Fruit fly (Drosophila melanogaster) whole organism: ENCODE results near the gene CG32984.

Experiments
- CG8478 ChIP-seq: fragments of >200 bp; optimal IDR thresholded peaks from 2 replicates; lab custom pipeline; 2018; ENCODE audit warnings: inconsistent platforms
- Dll ChIP-seq: fragments of >200 bp; optimal IDR thresholded peaks from 2 replicates; lab custom pipeline; 2017
- EcR ChIP-seq, 2 experiments: fragments of >200 bp; optimal IDR thresholded peaks; 2 replicates each; lab custom pipeline; 2017; ENCODE audit warnings: missing biosample characterization in 2 of 2, missing genetic modification characterization in 2 of 2, missing genetic modification reagents in 2 of 2
- pan ChIP-seq: fragments of >200 bp; optimal IDR thresholded peaks from 2 replicates; lab custom pipeline; 2017
- psq ChIP-seq: fragments of >200 bp; optimal IDR thresholded peaks from 2 replicates; lab custom pipeline; 2017
- usp ChIP-seq: fragments of >200 bp; optimal IDR thresholded peaks from 2 replicates; lab custom pipeline; 2017; ENCODE audit warnings: missing biosample characterization, missing genetic modification characterization, mixed read lengths

CG32984 gene

DNA sequence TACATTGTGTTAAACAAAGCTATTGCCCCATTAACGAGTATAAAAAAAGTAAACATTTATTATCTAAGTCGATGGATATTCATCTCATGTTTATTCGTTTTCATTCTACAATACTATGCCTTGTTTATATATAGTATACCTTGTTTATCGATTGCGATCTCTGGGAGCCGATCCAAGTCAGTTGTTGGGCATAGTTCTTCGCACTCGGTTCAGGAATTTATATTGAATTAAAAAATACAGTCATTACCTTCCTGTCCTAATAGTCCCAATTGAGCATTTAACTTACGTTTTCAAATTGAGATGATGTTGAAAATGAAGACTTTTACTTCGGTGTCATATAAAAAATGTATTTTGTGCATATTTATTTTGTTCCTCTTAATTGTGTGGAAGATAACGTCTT, at the start of gene CG32984:
CG32984 (plus strand) TSS at position 301 of the 400 bp plus-strand sequence.
- TF ChIP-seq EcR (GFP tag; optimal IDR thresholded peaks at IDR 0.05; lab: Kevin White, UChicago) (no peak), usp (GFP tag; lab: Kevin White, UChicago) (no peak), CG8478 (lab: Kevin White, UChicago) (no peak), psq (lab: Kevin White, UChicago) (no peak)

DNA sequence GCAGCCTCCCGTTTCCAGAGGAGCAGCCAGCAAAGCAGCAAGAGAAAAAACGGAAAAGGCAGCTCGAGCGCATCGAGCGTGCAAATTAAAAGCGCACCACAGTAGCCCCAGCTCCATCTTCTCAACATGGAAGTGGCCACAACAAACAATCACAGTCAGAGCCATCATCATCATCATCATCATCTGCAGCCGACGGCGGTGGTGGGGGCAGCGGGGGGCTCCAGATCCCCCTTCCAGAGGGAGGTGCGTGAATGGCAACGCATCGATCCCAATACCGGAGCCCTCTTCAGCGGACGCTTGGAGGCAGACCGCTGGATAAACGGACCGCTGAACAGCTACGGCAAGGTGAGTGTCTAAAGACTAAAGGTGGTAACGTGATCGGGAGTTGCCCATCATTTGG, 49.0 kb upstream of the CG32984 start:
- TF ChIP-seq usp (GFP tag; lab: Kevin White, UChicago), result no peak
- no peak for TF ChIP-seq psq (lab: Kevin White, UChicago)
- TF ChIP-seq Dll (lab: Kevin White, UChicago), result peak; percentile 14
- TF ChIP-seq pan (lab: Kevin White, UChicago), result no peak

DNA sequence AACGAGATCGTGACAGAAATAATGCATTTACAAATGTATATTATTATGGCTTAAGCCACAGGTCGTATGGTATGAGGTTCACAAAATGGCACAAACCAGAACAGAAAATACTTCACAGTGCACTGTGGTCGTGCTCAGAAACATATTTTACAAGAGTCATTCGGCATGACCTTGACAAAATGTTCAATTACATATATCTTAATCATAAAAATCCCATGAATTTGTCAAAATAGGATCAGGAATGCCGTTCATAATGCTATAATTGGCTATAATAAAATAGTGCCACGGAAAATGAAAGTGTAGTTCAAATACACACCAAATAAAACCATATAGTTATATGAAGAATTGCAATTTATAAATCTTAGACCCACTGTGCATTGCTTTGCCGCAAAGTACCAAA, 45.1 kb upstream of the CG32984 start:
- TF ChIP-seq Dll (lab: Kevin White, UChicago), result no peak
- TF ChIP-seq usp (GFP tag; lab: Kevin White, UChicago), result no peak
- no peak for TF ChIP-seq psq (lab: Kevin White, UChicago)
- TF ChIP-seq EcR (GFP tag; optimal IDR thresholded peaks at IDR 0.05; lab: Kevin White, UChicago), result no peak
- no peak for TF ChIP-seq pan (lab: Kevin White, UChicago)
- no peak for TF ChIP-seq CG8478 (lab: Kevin White, UChicago)

DNA sequence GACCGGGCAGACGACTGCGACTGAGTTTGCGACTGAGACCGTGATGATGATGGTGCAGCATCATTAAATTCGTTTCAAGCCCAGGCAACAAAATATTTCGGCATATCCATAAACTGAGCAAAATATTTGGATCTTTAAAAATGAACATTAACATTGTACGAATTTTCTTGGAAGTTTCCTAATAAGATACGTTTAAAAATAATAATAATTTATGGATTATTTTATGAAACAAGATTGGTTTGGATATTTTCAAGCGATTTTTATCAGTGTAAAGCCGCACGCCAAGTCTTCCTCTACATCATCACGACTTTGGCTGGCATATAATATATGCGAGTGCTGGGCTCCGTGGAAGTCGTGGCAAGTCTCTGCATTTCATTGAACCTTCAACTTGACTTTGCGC, 44.5 kb upstream of the CG32984 start:
- TF ChIP-seq Dll (lab: Kevin White, UChicago) (no peak), psq (lab: Kevin White, UChicago) (no peak), CG8478 (lab: Kevin White, UChicago) (no peak), usp (GFP tag; lab: Kevin White, UChicago) (no peak), pan (lab: Kevin White, UChicago) (no peak), EcR (GFP tag; optimal IDR thresholded peaks at IDR 0.05; lab: Kevin White, UChicago) (no peak)

DNA sequence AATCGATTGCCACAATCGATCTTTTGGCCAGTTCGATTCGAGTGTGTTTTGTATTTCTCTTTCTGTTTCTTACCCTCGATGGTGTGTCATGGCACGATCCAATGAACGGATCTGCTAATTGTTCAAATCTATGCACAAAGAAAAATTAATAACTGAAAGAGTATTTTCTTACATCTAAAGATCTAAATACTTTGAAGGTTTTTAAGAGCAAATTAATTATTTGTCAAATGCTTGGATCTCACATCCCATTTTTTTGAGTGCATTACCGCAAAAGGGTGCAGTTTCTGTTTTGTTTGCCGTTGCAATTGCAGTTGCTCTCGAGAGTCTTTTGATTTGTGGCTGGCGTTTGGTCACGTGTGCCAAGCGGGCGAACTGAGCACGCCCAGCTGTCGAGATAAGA, 42.8 kb upstream of the CG32984 start:
- TF ChIP-seq CG8478 (lab: Kevin White, UChicago) (no peak), pan (lab: Kevin White, UChicago) (no peak)

DNA sequence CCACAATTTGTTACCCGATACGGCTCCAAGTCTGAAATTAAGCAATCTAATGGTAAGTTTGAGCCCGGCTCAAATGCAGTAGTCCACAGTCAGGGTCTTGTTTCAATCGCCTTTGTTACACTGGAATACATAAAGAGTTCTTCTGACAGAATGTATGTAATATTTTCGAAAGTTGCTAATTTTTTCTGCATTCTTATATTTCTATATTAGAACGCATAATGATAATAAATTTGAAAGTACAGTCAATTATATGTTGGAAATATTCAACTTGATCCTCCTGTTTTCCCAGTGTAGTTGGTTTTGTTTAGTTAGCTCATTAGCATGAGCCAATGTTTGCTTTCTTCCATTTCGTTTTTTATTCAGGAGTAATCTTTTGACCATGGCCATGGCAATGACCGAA, 41.4 kb upstream of the CG32984 start:
- TF ChIP-seq Dll (lab: Kevin White, UChicago) (no peak), pan (lab: Kevin White, UChicago) (no peak), CG8478 (lab: Kevin White, UChicago) (no peak), usp (GFP tag; lab: Kevin White, UChicago) (no peak)

DNA sequence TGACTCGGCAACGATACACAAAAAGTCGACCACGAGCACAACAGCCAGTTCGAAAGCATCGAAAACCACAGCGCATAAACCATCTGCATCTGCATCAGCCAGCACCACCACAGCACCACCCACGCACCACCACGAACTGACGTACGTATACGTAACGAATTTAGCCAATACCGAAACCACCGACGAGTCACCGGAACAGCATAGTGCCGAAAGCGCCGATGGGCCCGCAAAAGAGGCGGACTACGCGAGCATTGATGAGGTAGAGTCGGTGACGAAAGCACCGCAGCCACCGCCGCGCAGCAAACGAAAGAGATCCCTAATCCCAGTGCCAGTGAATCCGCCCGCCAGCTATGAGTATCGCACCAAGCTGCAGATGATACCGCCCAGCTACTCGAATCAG, 33.6 kb upstream of the CG32984 start:
- TF ChIP-seq psq (lab: Kevin White, UChicago) (no peak), Dll (lab: Kevin White, UChicago) (no peak), pan (lab: Kevin White, UChicago) (no peak)

DNA sequence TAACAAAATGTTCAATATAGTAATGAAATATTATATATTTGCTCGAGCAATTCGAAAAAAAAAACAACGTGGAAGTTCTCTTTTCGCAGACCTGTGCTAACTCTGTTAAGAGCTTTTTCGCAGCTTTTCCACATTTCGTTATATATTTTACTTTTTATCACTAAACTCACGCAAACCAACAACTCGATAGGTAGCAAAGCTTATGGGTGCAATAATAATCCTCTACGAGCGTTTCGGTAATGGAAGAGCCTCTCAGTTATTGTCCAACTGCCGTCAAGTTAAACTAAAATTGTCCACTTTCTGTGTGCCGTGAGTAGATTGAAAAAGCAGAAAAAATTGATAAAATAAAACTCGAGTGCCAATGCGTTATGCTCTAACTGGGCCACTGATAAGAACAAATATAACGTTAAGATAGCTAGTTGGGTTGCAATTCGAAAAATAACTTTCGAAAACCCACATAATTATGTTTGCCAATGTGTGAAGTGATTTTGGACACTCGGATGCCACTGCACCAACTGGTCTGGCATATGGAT, 31.0 kb upstream of the CG32984 start, which contains the start of gene Tsp29Fa:
Tsp29Fa (plus strand) TSS at position 253 of the 533 bp plus-strand sequence.
- TF ChIP-seq pan (lab: Kevin White, UChicago) (no peak), psq (lab: Kevin White, UChicago) (no peak)

DNA sequence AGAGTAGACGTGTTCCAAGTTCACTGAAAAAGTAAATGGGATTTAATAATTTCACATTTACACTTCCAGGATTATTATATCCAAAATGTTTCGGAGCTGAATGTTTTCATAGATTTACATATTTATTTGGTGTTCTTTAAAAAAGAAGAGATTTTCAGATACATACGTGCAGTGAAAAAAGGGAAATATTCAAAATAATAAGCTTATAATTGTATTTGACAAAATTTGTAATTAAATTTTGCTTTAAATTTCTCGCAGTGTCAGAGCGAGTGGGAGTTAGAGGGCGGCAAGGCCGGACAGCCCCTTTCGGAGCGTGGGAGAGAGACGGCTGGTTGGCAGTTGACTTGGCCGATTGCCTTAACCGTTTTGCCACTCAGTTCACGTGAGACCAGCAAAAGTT, 27.8 kb upstream of the CG32984 start, which contains the start of gene Tsp29Fb:
Tsp29Fb (plus strand) TSS at position 388 of the 400 bp plus-strand sequence.
- TF ChIP-seq EcR (GFP tag; optimal IDR thresholded peaks at IDR 0.05; lab: Kevin White, UChicago) (no peak), CG8478 (lab: Kevin White, UChicago) (no peak), psq (lab: Kevin White, UChicago) (no peak), usp (GFP tag; lab: Kevin White, UChicago) (no peak), Dll (lab: Kevin White, UChicago) (no peak), pan (lab: Kevin White, UChicago) (no peak)

DNA sequence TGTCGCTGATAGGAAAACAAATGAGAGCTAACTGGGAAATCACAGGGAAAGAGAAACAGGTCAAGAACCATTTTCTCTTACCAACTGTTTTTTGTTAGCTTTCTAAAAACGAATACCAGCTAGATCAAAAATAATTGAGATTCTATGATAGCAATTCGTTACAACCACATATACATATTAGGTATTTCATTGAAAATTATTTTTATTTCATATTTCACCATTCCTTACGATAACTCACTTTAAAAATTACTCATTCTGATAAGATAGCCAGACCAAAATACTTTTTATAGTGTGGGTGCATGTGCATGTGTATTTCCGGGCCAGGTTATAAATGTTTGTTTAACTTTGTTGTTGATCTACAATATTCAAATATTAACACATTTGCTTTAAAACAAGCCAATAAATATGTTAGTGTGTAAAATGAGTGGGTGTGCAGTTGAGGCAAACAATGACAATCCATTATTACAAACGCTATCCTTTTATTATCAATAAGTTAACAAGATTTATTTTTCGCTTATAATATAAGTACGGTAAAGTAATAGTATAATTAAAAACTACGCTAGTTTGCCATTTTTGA, 26.8 kb upstream of the CG32984 start:
- TF ChIP-seq CG8478 (lab: Kevin White, UChicago) (no peak), usp (GFP tag; lab: Kevin White, UChicago) (no peak), pan (lab: Kevin White, UChicago) (no peak), Dll (lab: Kevin White, UChicago) (no peak), psq (lab: Kevin White, UChicago) (no peak), EcR (GFP tag; optimal IDR thresholded peaks at IDR 0.05; lab: Kevin White, UChicago) (no peak)

DNA sequence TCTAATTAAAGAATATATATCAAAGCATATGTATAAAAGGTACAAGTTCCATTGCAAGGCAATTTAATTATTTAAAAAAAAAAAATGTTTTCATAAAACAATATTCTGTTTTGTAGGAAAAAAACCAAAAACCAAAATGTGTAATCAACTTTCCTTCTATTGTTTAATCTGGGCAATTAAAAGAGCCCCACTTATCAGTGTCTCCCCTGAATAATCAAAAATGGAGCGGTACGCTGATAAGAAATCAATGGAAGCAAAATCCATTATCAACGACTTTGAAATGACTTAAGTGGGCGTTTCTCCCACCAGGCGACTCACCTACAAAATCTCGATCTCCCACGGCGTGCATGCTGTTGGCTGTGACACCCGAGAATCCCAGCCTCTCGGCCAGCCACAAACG, 24.1 kb upstream of the CG32984 start:
- TF ChIP-seq CG8478 (lab: Kevin White, UChicago) (no peak), Dll (lab: Kevin White, UChicago) (no peak), pan (lab: Kevin White, UChicago) (no peak), psq (lab: Kevin White, UChicago) (no peak), usp (GFP tag; lab: Kevin White, UChicago) (no peak), EcR (GFP tag; optimal IDR thresholded peaks at IDR 0.05; lab: Kevin White, UChicago) (no peak)

DNA sequence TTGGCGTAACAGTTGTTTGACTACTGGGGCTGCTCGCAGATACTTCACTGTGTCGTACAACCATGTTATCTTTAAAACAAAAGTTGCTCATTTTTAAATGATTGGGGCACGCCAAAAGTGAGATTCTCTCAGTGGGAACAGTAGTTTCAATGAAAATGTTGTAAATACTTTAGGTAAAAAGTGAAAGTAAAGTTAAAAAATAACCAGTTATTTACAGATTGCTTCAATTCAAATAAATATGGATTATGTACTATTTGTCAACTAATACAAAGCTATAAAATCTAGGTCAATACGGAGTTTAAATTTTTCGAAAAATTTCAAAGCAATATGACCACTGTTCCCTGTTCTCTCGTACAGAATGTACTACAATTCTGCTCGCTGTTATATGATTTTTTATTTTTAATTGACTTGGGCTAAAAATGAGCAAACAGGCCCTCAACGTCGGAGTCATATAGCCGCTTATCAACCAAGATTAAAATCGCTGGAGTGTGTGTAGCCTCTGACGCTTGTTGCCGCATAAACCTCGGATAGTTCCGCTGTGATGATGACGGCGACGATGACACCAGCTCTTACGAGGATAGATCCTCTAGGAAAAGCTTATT, 22.9 kb upstream of the CG32984 start, which contains the start of gene Argl:
Argl (minus strand) TSS at position 370 of the 602 bp plus-strand sequence.
- TF ChIP-seq psq (lab: Kevin White, UChicago) (no peak), pan (lab: Kevin White, UChicago) (no peak), EcR (GFP tag; optimal IDR thresholded peaks at IDR 0.05; lab: Kevin White, UChicago) (no peak), CG8478 (lab: Kevin White, UChicago) (no peak), usp (GFP tag; lab: Kevin White, UChicago) (no peak)
